Worm (Caenorhabditis elegans): Measurements from ENCODE around the gene srx-44.

DNA sequence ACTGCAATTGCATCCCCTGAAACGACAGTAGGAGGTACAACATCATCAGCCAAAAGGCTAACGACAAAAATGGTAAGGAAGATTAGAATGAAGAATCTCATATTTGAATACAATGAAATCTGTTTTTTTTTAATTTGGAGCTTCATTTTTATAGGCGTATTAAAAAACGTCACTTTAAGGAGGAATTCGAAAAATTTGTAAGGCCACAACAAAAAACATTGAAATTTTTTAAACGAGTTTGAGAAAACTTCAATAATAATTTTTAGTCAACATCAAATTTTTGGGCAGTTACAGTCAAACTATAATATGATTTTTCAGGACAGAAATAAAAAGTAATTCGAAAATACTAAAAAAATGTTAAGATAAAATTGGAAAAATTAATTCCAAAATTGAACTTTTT lies 42.6 kb downstream of the srx-44 start, which contains the start of gene F14H3.14:
- TF ChIP-seq skn-1 (tag; optimal IDR thresholded peaks at IDR 0.05), result no peak
- no peak for TF ChIP-seq blmp-1 (tag; optimal IDR thresholded peaks at IDR 0.05)
